Fruit fly (Drosophila melanogaster) whole organism, prepupa: ENCODE data around the gene CG13295.
A peak's percentile ranks its signal among the peaks of the same experiment; 100 is the strongest.

Experiments
- Blimp-1 ChIP-seq: fragments of 200-800 bp; sonication (Bioruptor generic); optimal IDR thresholded peaks from 3 replicates; lab custom pipeline; 2017; ENCODE audit warnings: missing biosample characterization, missing genetic modification characterization, mild to moderate bottlenecking, moderate library complexity, missing genetic modification reagents
- CG10631 ChIP-seq: fragments of 200-800 bp; sonication (Bioruptor generic); optimal IDR thresholded peaks from 2 replicates; lab custom pipeline; 2016; ENCODE audit warnings: missing biosample characterization, missing genetic modification characterization
- CG10669 ChIP-seq: fragments of 200-800 bp; sonication (Bioruptor generic); optimal IDR thresholded peaks from 3 replicates; lab custom pipeline; 2018; ENCODE audit warnings: missing biosample characterization, mild to moderate bottlenecking, missing genetic modification characterization, moderate library complexity
- CG11294 ChIP-seq: fragments of 200-800 bp; sonication (Bioruptor generic); IDR thresholded peaks from 2 replicates; pipeline ENCODE4 v1.3.6; 2022; ENCODE audit warnings: missing biosample characterization, missing genetic modification characterization
- CG11762 ChIP-seq: fragments of 200-800 bp; sonication (Bioruptor generic); optimal IDR thresholded peaks from 3 replicates; lab custom pipeline; 2016; ENCODE audit warnings: missing biosample characterization, missing genetic modification characterization; ENCODE audit not compliant: insufficient read depth
- CG11902 ChIP-seq: fragments of 200-800 bp; sonication (Bioruptor generic); optimal IDR thresholded peaks from 3 replicates; lab custom pipeline; 2016; ENCODE audit warnings: missing biosample characterization, missing genetic modification characterization
- CG15336 ChIP-seq: fragments of 200-800 bp; sonication (Bioruptor generic); IDR thresholded peaks from 2 replicates; pipeline ENCODE4 v1.3.6; 2022; ENCODE audit warnings: missing biosample characterization, missing genetic modification characterization
- CG3032 ChIP-seq: fragments of 200-800 bp; optimal IDR thresholded peaks from 2 replicates; lab custom pipeline; 2019; ENCODE audit warnings: missing biosample characterization, mild to moderate bottlenecking, missing genetic modification characterization, moderate library complexity
- CG32006 ChIP-seq: fragments of 200-800 bp; sonication (Bioruptor generic); optimal IDR thresholded peaks from 3 replicates; lab custom pipeline; 2017; ENCODE audit warnings: missing biosample characterization, mild to moderate bottlenecking, missing genetic modification characterization
- CG34406 ChIP-seq: fragments of 200-800 bp; sonication (Bioruptor generic); optimal IDR thresholded peaks from 3 replicates; lab custom pipeline; 2016; ENCODE audit warnings: missing biosample characterization, missing genetic modification characterization
- CG3919 ChIP-seq: fragments of 200-800 bp; sonication (Bioruptor generic); optimal IDR thresholded peaks from 3 replicates; lab custom pipeline; 2016; ENCODE audit warnings: missing biosample characterization, missing genetic modification characterization
- CG4318 ChIP-seq: fragments of 200-800 bp; sonication (Bioruptor generic); optimal IDR thresholded peaks from 3 replicates; lab custom pipeline; 2017; ENCODE audit warnings: missing biosample characterization, mild to moderate bottlenecking, missing genetic modification characterization
- CG6163 ChIP-seq: fragments of 200-800 bp; sonication (Bioruptor generic); IDR thresholded peaks from 3 replicates; pipeline ENCODE4 v1.3.6; 2022; ENCODE audit warnings: missing biosample characterization, missing genetic modification characterization
- CG6276 ChIP-seq: fragments of 200-800 bp; sonication (Bioruptor generic); optimal IDR thresholded peaks from 2 replicates; lab custom pipeline; 2017; ENCODE audit warnings: missing biosample characterization, mild to moderate bottlenecking, missing genetic modification characterization
- CG6854 ChIP-seq: fragments of 200-800 bp; sonication (Bioruptor generic); optimal IDR thresholded peaks from 2 replicates; lab custom pipeline; 2017; ENCODE audit warnings: missing biosample characterization, mild to moderate bottlenecking, missing genetic modification characterization
- CG7368 ChIP-seq: fragments of 200-800 bp; sonication (Bioruptor generic); optimal IDR thresholded peaks from 3 replicates; lab custom pipeline; 2016; ENCODE audit warnings: missing biosample characterization, missing genetic modification characterization
- CG8119 ChIP-seq: fragments of 200-800 bp; sonication (Bioruptor generic); IDR thresholded peaks from 3 replicates; pipeline ENCODE4 v1.3.6; 2022; ENCODE audit warnings: missing biosample characterization, missing genetic modification characterization
- CG8632 ChIP-seq: fragments of 200-800 bp; sonication (Bioruptor generic); optimal IDR thresholded peaks from 3 replicates; lab custom pipeline; 2016; ENCODE audit warnings: missing biosample characterization, missing genetic modification characterization
- CG9139 ChIP-seq: fragments of 200-800 bp; sonication (Bioruptor generic); optimal IDR thresholded peaks from 3 replicates; lab custom pipeline; 2017; ENCODE audit warnings: missing biosample characterization, mild to moderate bottlenecking, missing genetic modification characterization
- Eip75B ChIP-seq: fragments of 200-800 bp; sonication (Bioruptor generic); optimal IDR thresholded peaks from 3 replicates; lab custom pipeline; 2016; ENCODE audit warnings: missing biosample characterization, missing genetic modification characterization
- Eip78C ChIP-seq: fragments of 200-800 bp; sonication (Bioruptor generic); peaks from one replicate; lab custom pipeline; 2016; ENCODE audit warnings: missing biosample characterization, missing genetic modification characterization
- Eip93F ChIP-seq: fragments of 200-800 bp; sonication (Bioruptor generic); optimal IDR thresholded peaks from 2 replicates; lab custom pipeline; 2016; ENCODE audit warnings: missing biosample characterization, mild to moderate bottlenecking, missing genetic modification characterization
- Ets21C ChIP-seq: fragments of 200-800 bp; sonication (Bioruptor generic); optimal IDR thresholded peaks from 3 replicates; lab custom pipeline; 2016; ENCODE audit warnings: missing biosample characterization, missing genetic modification characterization
- Ets96B ChIP-seq: fragments of 200-800 bp; optimal IDR thresholded peaks from 2 replicates; lab custom pipeline; 2019; ENCODE audit warnings: missing biosample characterization, mild to moderate bottlenecking, missing genetic modification characterization, moderate library complexity
- Gug ChIP-seq: fragments of 200-800 bp; sonication (Bioruptor generic); IDR thresholded peaks from 2 replicates; pipeline ENCODE4 v1.3.6; 2022; ENCODE audit warnings: missing biosample characterization, missing genetic modification characterization
- Hr38 ChIP-seq: sonication (Bioruptor generic); optimal IDR thresholded peaks from 2 replicates; lab custom pipeline; 2016; ENCODE audit warnings: missing biosample characterization, missing genetic modification characterization
- Hr39 ChIP-seq: fragments of 200-800 bp; sonication (Bioruptor generic); optimal IDR thresholded peaks from 2 replicates; lab custom pipeline; 2016; ENCODE audit warnings: missing biosample characterization, missing genetic modification characterization
- Hr4 ChIP-seq: fragments of 200-800 bp; sonication (Bioruptor generic); optimal IDR thresholded peaks from 3 replicates; lab custom pipeline; 2016; ENCODE audit warnings: missing biosample characterization, missing genetic modification characterization
- Lpt ChIP-seq: fragments of 200-800 bp; sonication (Bioruptor generic); optimal IDR thresholded peaks from 3 replicates; lab custom pipeline; 2016; ENCODE audit warnings: missing biosample characterization, missing genetic modification characterization
- Met ChIP-seq: fragments of 200-800 bp; sonication (Bioruptor generic); optimal IDR thresholded peaks from 3 replicates; lab custom pipeline; 2016; ENCODE audit warnings: missing biosample characterization, missing genetic modification characterization
- OdsH ChIP-seq: fragments of 200-800 bp; sonication (Bioruptor generic); optimal IDR thresholded peaks from 3 replicates; lab custom pipeline; 2016; ENCODE audit warnings: missing biosample characterization, missing genetic modification characterization
- Smox ChIP-seq: fragments of 200-800 bp; sonication (Bioruptor generic); optimal IDR thresholded peaks from 3 replicates; lab custom pipeline; 2016; ENCODE audit warnings: missing biosample characterization, missing genetic modification characterization
- Sox102F ChIP-seq: fragments of 200-800 bp; sonication (Bioruptor generic); optimal IDR thresholded peaks from 2 replicates; lab custom pipeline; 2016; ENCODE audit warnings: missing biosample characterization, mild to moderate bottlenecking, missing genetic modification characterization
- Sox14 ChIP-seq: fragments of 200-800 bp; sonication (Bioruptor generic); optimal IDR thresholded peaks from 3 replicates; lab custom pipeline; 2016; ENCODE audit warnings: missing biosample characterization, missing genetic modification characterization
- achi ChIP-seq: fragments of 200-800 bp; sonication (Bioruptor generic); optimal IDR thresholded peaks from 3 replicates; lab custom pipeline; 2016; ENCODE audit warnings: missing biosample characterization, missing genetic modification characterization
- cyc ChIP-seq: fragments of 200-800 bp; sonication (Bioruptor generic); optimal IDR thresholded peaks from 3 replicates; lab custom pipeline; 2016; ENCODE audit warnings: missing biosample characterization, missing genetic modification characterization
- dac ChIP-seq: fragments of 200-800 bp; sonication (Bioruptor generic); optimal IDR thresholded peaks from 2 replicates; lab custom pipeline; 2017; ENCODE audit warnings: missing biosample characterization, mild to moderate bottlenecking, missing genetic modification characterization
- dsx ChIP-seq: fragments of 200-800 bp; optimal IDR thresholded peaks from 3 replicates; lab custom pipeline; 2019; ENCODE audit warnings: missing biosample characterization, mild to moderate bottlenecking, missing genetic modification characterization, moderate library complexity; ENCODE audit not compliant: poor library complexity, severe bottlenecking
- eg ChIP-seq: fragments of 200-800 bp; sonication (Bioruptor generic); IDR thresholded peaks from 3 replicates; pipeline ENCODE4 v1.3.6; 2022; ENCODE audit warnings: missing biosample characterization, missing genetic modification characterization
- esn ChIP-seq: fragments of 200-800 bp; sonication (Bioruptor generic); optimal IDR thresholded peaks from 2 replicates; lab custom pipeline; 2016; ENCODE audit warnings: missing biosample characterization, mild to moderate bottlenecking, missing genetic modification characterization, moderate library complexity
- fd59A ChIP-seq: fragments of 200-800 bp; sonication (Bioruptor generic); optimal IDR thresholded peaks from 2 replicates; lab custom pipeline; 2017; ENCODE audit warnings: missing biosample characterization, mild to moderate bottlenecking, missing genetic modification characterization, missing genetic modification reagents
- fd85E ChIP-seq: fragments of 200-800 bp; sonication (Bioruptor generic); optimal IDR thresholded peaks from 3 replicates; lab custom pipeline; 2016; ENCODE audit warnings: missing biosample characterization, missing genetic modification characterization
- fkh ChIP-seq: fragments of 200-800 bp; sonication (Bioruptor generic); optimal IDR thresholded peaks from 3 replicates; lab custom pipeline; 2017; ENCODE audit warnings: missing biosample characterization, mild to moderate bottlenecking, missing genetic modification characterization, moderate library complexity
- lz ChIP-seq: fragments of 200-800 bp; sonication (Bioruptor generic); optimal IDR thresholded peaks from 3 replicates; lab custom pipeline; 2016; ENCODE audit warnings: missing biosample characterization, missing genetic modification characterization
- net ChIP-seq: fragments of 200-800 bp; sonication (Bioruptor generic); optimal IDR thresholded peaks from 3 replicates; lab custom pipeline; 2016; ENCODE audit warnings: missing biosample characterization, missing genetic modification characterization
- pdm3 ChIP-seq: fragments of 200-800 bp; sonication (Bioruptor generic); optimal IDR thresholded peaks from 3 replicates; lab custom pipeline; 2016; ENCODE audit warnings: missing biosample characterization, missing genetic modification characterization
- salr ChIP-seq, 2 experiments: fragments of 200-800 bp; sonication (Bioruptor generic); optimal IDR thresholded peaks; 3 replicates each; lab custom pipeline; 2016 to 2018; ENCODE audit warnings: missing biosample characterization in 2 of 2, missing genetic modification characterization in 2 of 2, mild to moderate bottlenecking in 1 of 2
- spab ChIP-seq: fragments of 200-800 bp; sonication (Bioruptor generic); optimal IDR thresholded peaks from 2 replicates; lab custom pipeline; 2017; ENCODE audit warnings: missing biosample characterization, mild to moderate bottlenecking, missing genetic modification characterization, missing genetic modification reagents
- ss ChIP-seq, 2 experiments: fragments of 200-800 bp; sonication (Bioruptor generic); optimal IDR thresholded peaks; 2 replicates in 1 of 2; 3 replicates in 1 of 2; lab custom pipeline; 2017 to 2018; ENCODE audit warnings: mild to moderate bottlenecking in 2 of 2, missing biosample characterization in 2 of 2, missing genetic modification characterization in 2 of 2, moderate library complexity in 1 of 2
- svp ChIP-seq: fragments of 200-800 bp; sonication (Bioruptor generic); peaks from one replicate; lab custom pipeline; 2016; ENCODE audit warnings: missing biosample characterization, missing genetic modification characterization
- topi ChIP-seq: fragments of 200-800 bp; sonication (Bioruptor generic); optimal IDR thresholded peaks from 3 replicates; lab custom pipeline; 2016; ENCODE audit warnings: missing biosample characterization, missing genetic modification characterization
- vri ChIP-seq: fragments of 200-800 bp; sonication (Bioruptor generic); optimal IDR thresholded peaks from 3 replicates; lab custom pipeline; 2016; ENCODE audit warnings: missing biosample characterization, mild to moderate bottlenecking, missing genetic modification characterization

The CG13295 gene

dm6 chr3L:6085157-6085556, 10.1 kb upstream of the CG13295 start:
- peak; percentile 41 for TF ChIP-seq Sox14 (GFP tag; lab: Kevin White, UChicago)
- no peak for TF ChIP-seq Eip93F
- peak; percentile 68 for TF ChIP-seq net (GFP tag; lab: Kevin White, UChicago)
- TF ChIP-seq CG11902 (GFP tag; lab: Kevin White, UChicago) = no peak
- TF ChIP-seq Ets96B = peak; percentile 64
- TF ChIP-seq topi (GFP tag; lab: Kevin White, UChicago) = no peak
- TF ChIP-seq CG34406 (GFP tag; lab: Kevin White, UChicago) = peak; percentile 68
- peak; percentile 39 for TF ChIP-seq Lpt (GFP tag; lab: Kevin White, UChicago)
- TF ChIP-seq svp (GFP tag; lab: Kevin White, UChicago) = peak; percentile 65
- TF ChIP-seq CG4318 (GFP tag; lab: Kevin White, UChicago) = peak; percentile 71
- TF ChIP-seq vri (GFP tag; lab: Kevin White, UChicago) = peak; percentile 1
- peak; percentile 73 for TF ChIP-seq CG8632 (GFP tag; lab: Kevin White, UChicago)
- TF ChIP-seq cyc (GFP tag; lab: Kevin White, UChicago) = no peak
- TF ChIP-seq CG3919 = peak; percentile 41
- TF ChIP-seq CG6276 (GFP tag; lab: Kevin White, UChicago) = peak; percentile 45
- 0 out of 3 replicates have a peak, but pooled peaks have one; percentile 5 for TF ChIP-seq CG6163 (GFP tag; lab: Robert Waterston, UW)
- TF ChIP-seq CG6854 = no peak
- TF ChIP-seq CG15336 = peak; percentile 77
- peak; percentile 72 for TF ChIP-seq OdsH (GFP tag; lab: Kevin White, UChicago)
- TF ChIP-seq salr (GFP tag; optimal IDR thresholded peaks at IDR 0.05; lab: Kevin White, UChicago) = peak in 1 of 2 experiments; percentile 73
- TF ChIP-seq CG7368 (GFP tag; lab: Kevin White, UChicago) = no peak
- peak; percentile 46 for TF ChIP-seq spab
- TF ChIP-seq ss (GFP tag; optimal IDR thresholded peaks at IDR 0.05; lab: Kevin White, UChicago) = peak; percentile 66 to 81
- peak; percentile 69 for TF ChIP-seq CG10631 (GFP tag; lab: Kevin White, UChicago)
- peak; percentile 20 for TF ChIP-seq Met (GFP tag; lab: Kevin White, UChicago)
- peak; percentile 5 for TF ChIP-seq CG10669
- peak; percentile 33 for TF ChIP-seq fd59A
- peak; percentile 23 for TF ChIP-seq pdm3 (GFP tag; lab: Kevin White, UChicago)
- no peak for TF ChIP-seq CG9139 (GFP tag; lab: Kevin White, UChicago)
- peak; percentile 83 for TF ChIP-seq achi
- no peak for TF ChIP-seq Ets21C (GFP tag; lab: Kevin White, UChicago)
- TF ChIP-seq dsx (GFP tag; lab: Kevin White, UChicago) = peak; percentile 63
- TF ChIP-seq CG8119 (GFP tag; lab: Robert Waterston, UW) = peak; percentile 88
- TF ChIP-seq esn (GFP tag; lab: Kevin White, UChicago) = peak; percentile 48
- TF ChIP-seq CG11294 = no peak
- TF ChIP-seq fd85E (GFP tag; lab: Kevin White, UChicago) = no peak
- TF ChIP-seq CG32006 (GFP tag; lab: Kevin White, UChicago) = peak; percentile 83
- TF ChIP-seq Hr38 = no peak
- TF ChIP-seq Eip78C (GFP tag; lab: Kevin White, UChicago) = peak; percentile 90
- no peak for TF ChIP-seq dac (GFP tag; lab: Kevin White, UChicago)
- TF ChIP-seq eg (GFP tag; lab: Robert Waterston, UW) = peak; percentile 62; the same call in 1 of the 3 replicates
- TF ChIP-seq Gug (GFP tag; lab: Robert Waterston, UW) = 0 out of 2 replicates have a peak, but pooled peaks have one; percentile 14
- TF ChIP-seq Hr4 (GFP tag; lab: Kevin White, UChicago) = peak; percentile 46
- peak; percentile 26 for TF ChIP-seq Sox102F (GFP tag; lab: Kevin White, UChicago)
- peak; percentile 8 for TF ChIP-seq lz
- TF ChIP-seq Hr39 (GFP tag; lab: Kevin White, UChicago) = peak; percentile 7
- peak; percentile 69 for TF ChIP-seq CG3032
- TF ChIP-seq fkh (GFP tag; lab: Kevin White, UChicago) = no peak
- TF ChIP-seq Blimp-1 (GFP tag; lab: Kevin White, UChicago) = no peak
- peak; percentile 11 for TF ChIP-seq Smox (GFP tag; lab: Kevin White, UChicago)
- no peak for TF ChIP-seq Eip75B (GFP tag; lab: Kevin White, UChicago)
- peak; percentile 16 for TF ChIP-seq CG11762 (GFP tag; lab: Kevin White, UChicago)
